Fruit fly (Drosophila melanogaster): ENCODE results near the gene CG3690.

DNA sequence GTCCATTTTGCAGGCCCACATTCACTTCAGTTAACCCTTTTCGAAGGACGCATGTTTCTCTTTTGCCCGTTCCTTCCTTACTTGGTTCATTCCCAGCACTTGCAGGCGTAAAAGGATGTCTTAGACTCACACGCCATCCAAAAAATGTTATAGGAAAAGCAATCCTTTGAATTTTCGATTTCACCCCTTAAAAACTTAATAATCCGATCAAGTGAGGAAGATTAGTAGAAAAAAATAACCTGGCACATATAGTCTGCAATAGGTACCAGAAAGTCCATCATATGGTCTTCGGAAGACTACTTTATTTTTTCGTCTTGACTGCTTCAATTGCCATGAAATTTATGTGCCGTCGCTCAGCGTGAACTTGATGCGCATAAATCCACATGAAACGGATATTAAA lies 30.3 kb downstream of the CG3690 start:
- TF ChIP-seq psq (optimal IDR thresholded peaks at IDR 0.05) = no peak
- no peak for TF ChIP-seq h (optimal IDR thresholded peaks at IDR 0.05)
- TF ChIP-seq ttk (optimal IDR thresholded peaks at IDR 0.05) = no peak
- TF ChIP-seq Myc (optimal IDR thresholded peaks at IDR 0.05) = no peak
- TF ChIP-seq insv (optimal IDR thresholded peaks at IDR 0.05) = no peak
